Worm (Caenorhabditis elegans): ENCODE results near the gene ran-5.

ce11 chrII:6024879-6025278 is 23.0 kb upstream of the ran-5 start, which contains the start of gene R12C12.9:
- TF ChIP-seq lin-13 (GFP tag; optimal IDR thresholded peaks at IDR 0.05) (no peak), snpc-4 (tag; optimal IDR thresholded peaks at IDR 0.05) (no peak), F13H6.1 (tag; optimal IDR thresholded peaks at IDR 0.05) (no peak), sma-9 (GFP tag; optimal IDR thresholded peaks at IDR 0.05) (no peak), sma-9 (tag; optimal IDR thresholded peaks at IDR 0.05) (no peak)

All from whole organism, L2 larva.